Worm (Caenorhabditis elegans): ENCODE measurements around the gene ivd-1.

ce11 chrIV:5111533-5111932, 22.9 kb upstream of the ivd-1 start, which contains the start of gene AC7.3:
- TF ChIP-seq ceh-43 (GFP tag; optimal IDR thresholded peaks at IDR 0.05) (no peak), nhr-237 (tag; optimal IDR thresholded peaks at IDR 0.05) (no peak), nhr-76 (tag; optimal IDR thresholded peaks at IDR 0.05) (no peak), pha-4 (tag; optimal IDR thresholded peaks at IDR 0.05) (no peak), nhr-28 (tag; optimal IDR thresholded peaks at IDR 0.05) (no peak), elt-1 (tag; optimal IDR thresholded peaks at IDR 0.05; ENCODE audit: borderline replicate concordance, insufficient read depth) (no peak), unc-62 (GFP tag; optimal IDR thresholded peaks at IDR 0.05) (no peak), unc-39 (tag; optimal IDR thresholded peaks at IDR 0.05) (no peak), hlh-1 (tag; optimal IDR thresholded peaks at IDR 0.05) (no peak)

All from whole organism, mixed stage, embryonic.